Fruit fly (Drosophila melanogaster) whole organism, wandering third instar larva: ENCODE results near the gene Cpr62Bb.

ENCODE experiments used
- Abd-B ChIP-seq: fragments of >200 bp; optimal IDR thresholded peaks from 2 replicates; lab custom pipeline; 2017; ENCODE audit warnings: missing biosample characterization, missing genetic modification characterization
- Dif ChIP-seq: fragments of 200-275, 200-300 bp; sonication (Bioruptor generic); optimal IDR thresholded peaks from 2 replicates; lab custom pipeline; 2018; ENCODE audit warnings: missing biosample characterization, missing genetic modification characterization; ENCODE audit not compliant: partially characterized antibody
- GATAd ChIP-seq: sonication (Bioruptor generic); optimal IDR thresholded peaks from 2 replicates; lab custom pipeline; 2016; ENCODE audit warnings: missing biosample characterization, missing genetic modification characterization
- HLH106 ChIP-seq: fragments of 200-800 bp; optimal IDR thresholded peaks from 3 replicates; lab custom pipeline; 2019; ENCODE audit warnings: missing biosample characterization, mild to moderate bottlenecking, missing genetic modification characterization, moderate library complexity
- Hr78 ChIP-seq: fragments of >200 bp; optimal IDR thresholded peaks from 2 replicates; lab custom pipeline; 2017; ENCODE audit warnings: missing biosample characterization, missing genetic modification characterization
- Hr83 ChIP-seq: fragments of 200-300 bp; sonication (Bioruptor generic); optimal IDR thresholded peaks from 2 replicates; lab custom pipeline; 2016; ENCODE audit warnings: missing biosample characterization, mild to moderate bottlenecking, missing genetic modification characterization, moderate library complexity; ENCODE audit not compliant: poor library complexity, severe bottlenecking
- Jra ChIP-seq: sonication (Bioruptor generic); optimal IDR thresholded peaks from 2 replicates; lab custom pipeline; 2016; ENCODE audit warnings: missing biosample characterization, missing genetic modification characterization
- Mio ChIP-seq: sonication (Bioruptor generic); optimal IDR thresholded peaks from 2 replicates; lab custom pipeline; 2016; ENCODE audit warnings: missing biosample characterization, missing genetic modification characterization
- Myc ChIP-seq: fragments of >200 bp; optimal IDR thresholded peaks from 2 replicates; lab custom pipeline; 2017
- N ChIP-seq: fragments of >200 bp; optimal IDR thresholded peaks from 2 replicates; lab custom pipeline; 2018; ENCODE audit warnings: missing biosample characterization, missing external identifiers, missing genetic modification characterization
- OdsH ChIP-seq: fragments of 200-800 bp; sonication (Bioruptor generic); optimal IDR thresholded peaks from 2 replicates; lab custom pipeline; 2016; ENCODE audit warnings: missing biosample characterization, mild to moderate bottlenecking, missing genetic modification characterization
- Rel ChIP-seq, 2 experiments: fragments of 200-800 bp; sonication (Bioruptor generic) in 1 of 2; optimal IDR thresholded peaks; 2 replicates in 1 of 2; 3 replicates in 1 of 2; lab custom pipeline; 2016 to 2019; ENCODE audit warnings: mild to moderate bottlenecking in 2 of 2, missing biosample characterization in 2 of 2, missing genetic modification characterization in 2 of 2, moderate library complexity in 1 of 2
- Vsx2 ChIP-seq: fragments of 200-300, 225-300 bp; sonication (Bioruptor generic); optimal IDR thresholded peaks from 2 replicates; lab custom pipeline; 2018; ENCODE audit warnings: missing biosample characterization, missing genetic modification characterization; ENCODE audit not compliant: partially characterized antibody
- br ChIP-seq: fragments of 200-800 bp; sonication (Bioruptor generic); optimal IDR thresholded peaks from 2 replicates; lab custom pipeline; 2016; ENCODE audit warnings: missing biosample characterization, missing genetic modification characterization
- dl ChIP-seq, 2 experiments: fragments of 175-275, 200-275 bp in 1 of 2; fragments of 200-275 bp in 1 of 2; sonication (Bioruptor generic); optimal IDR thresholded peaks; lab custom pipeline; 2018; ENCODE audit warnings: mild to moderate bottlenecking in 2 of 2, missing biosample characterization in 2 of 2, missing genetic modification characterization in 2 of 2, moderate library complexity in 2 of 2; ENCODE audit not compliant: partially characterized antibody in 2 of 2, insufficient read depth in 1 of 2
- dmrt93B ChIP-seq: fragments of 200-800 bp; sonication (Bioruptor generic); optimal IDR thresholded peaks from 2 replicates; lab custom pipeline; 2018; ENCODE audit warnings: missing biosample characterization, mild to moderate bottlenecking, missing genetic modification characterization
- foxo ChIP-seq, 2 experiments: fragments of 200-800 bp; sonication (Bioruptor generic); optimal IDR thresholded peaks; 2 replicates in 1 of 2; 3 replicates in 1 of 2; lab custom pipeline; 2016 to 2017; ENCODE audit warnings: missing biosample characterization in 2 of 2, missing genetic modification characterization in 2 of 2
- fru ChIP-seq: fragments of 200-800 bp; sonication (Bioruptor generic); optimal IDR thresholded peaks from 3 replicates; lab custom pipeline; 2016; ENCODE audit warnings: missing biosample characterization, mild to moderate bottlenecking, missing genetic modification characterization
- jim ChIP-seq: fragments of 175-275, 200-325 bp; sonication (Bioruptor generic); optimal IDR thresholded peaks from 2 replicates; lab custom pipeline; 2016; ENCODE audit warnings: missing biosample characterization, mild to moderate bottlenecking, missing genetic modification characterization
- lola ChIP-seq: fragments of >200 bp; optimal IDR thresholded peaks from 2 replicates; lab custom pipeline; 2017; ENCODE audit warnings: missing biosample characterization, missing genetic modification characterization
- psq ChIP-seq: fragments of 200-800 bp; sonication (Bioruptor generic); optimal IDR thresholded peaks from 3 replicates; lab custom pipeline; 2017; ENCODE audit warnings: missing biosample characterization, mild to moderate bottlenecking, missing genetic modification characterization, moderate library complexity
- rgr ChIP-seq: fragments of 200-800 bp; sonication (Bioruptor generic); optimal IDR thresholded peaks from 3 replicates; lab custom pipeline; 2016; ENCODE audit warnings: missing biosample characterization, mild to moderate bottlenecking, missing genetic modification characterization
- sage ChIP-seq: fragments of 200-800 bp; sonication (Bioruptor generic); optimal IDR thresholded peaks from 2 replicates; lab custom pipeline; 2016; ENCODE audit warnings: missing biosample characterization, mild to moderate bottlenecking, missing genetic modification characterization
- sv ChIP-seq: fragments of 200-800 bp; sonication (Bioruptor generic); optimal IDR thresholded peaks from 3 replicates; lab custom pipeline; 2016; ENCODE audit warnings: missing biosample characterization, missing genetic modification characterization
- tai ChIP-seq: sonication (Bioruptor generic); optimal IDR thresholded peaks from 2 replicates; lab custom pipeline; 2016; ENCODE audit warnings: missing biosample characterization, missing genetic modification characterization
- usp ChIP-seq: fragments of >200 bp; optimal IDR thresholded peaks from 2 replicates; lab custom pipeline; 2017; ENCODE audit warnings: missing biosample characterization, missing genetic modification characterization
- woc ChIP-seq: sonication (Bioruptor generic); optimal IDR thresholded peaks from 2 replicates; lab custom pipeline; 2016; ENCODE audit warnings: missing biosample characterization, mild to moderate bottlenecking, missing genetic modification characterization

Cpr62Bb gene

dm6 chr3L:1856467-1857350 is 21.7 kb upstream of the Cpr62Bb start, which contains the start of gene CG12024 (continued):
- TF ChIP-seq Rel (GFP tag; optimal IDR thresholded peaks at IDR 0.05; lab: Kevin White, UChicago) (no peak), Rel (tag; optimal IDR thresholded peaks at IDR 0.05; lab: Kevin White, UChicago) (peak; percentile 98), Vsx2 (no peak)

dm6 chr3L:1855491-1855890 is 20.5 kb upstream of the Cpr62Bb start, which contains the start of gene CNMa:
CNMa (minus strand) TSS chr3L:1855591.
- TF ChIP-seq sage (GFP tag; lab: Kevin White, UChicago) (no peak), woc (GFP tag; lab: Kevin White, UChicago) (no peak)
- TF ChIP-seq, all 38 proteins: peak for 0

dm6 chr3L:1853277-1853676 is 18.3 kb upstream of the Cpr62Bb start:
- TF ChIP-seq jim (GFP tag; lab: Kevin White, UChicago) (no peak), Abd-B (GFP tag; lab: Kevin White, UChicago) (no peak), fru (GFP tag; lab: Kevin White, UChicago) (no peak)

dm6 chr3L:1850498-1850897 is 15.5 kb upstream of the Cpr62Bb start:
- peak; percentile 14 for TF ChIP-seq N
- peak; percentile 52 for TF ChIP-seq Vsx2
- peak; percentile 67 for TF ChIP-seq Myc (lab: Kevin White, UChicago)
- TF ChIP-seq dl (GFP tag; optimal IDR thresholded peaks at IDR 0.05; lab: Kevin White, UChicago; ENCODE audit: insufficient read depth in 1 of 2, partially characterized antibody in 2 of 2): no peak

dm6 chr3L:1844600-1844999 is 9.6 kb upstream of the Cpr62Bb start:
- no peak for TF ChIP-seq Hr78 (GFP tag; lab: Kevin White, UChicago)
- TF ChIP-seq sage (GFP tag; lab: Kevin White, UChicago): no peak
- TF ChIP-seq lola (GFP tag; lab: Kevin White, UChicago): no peak
- TF ChIP-seq usp (GFP tag; lab: Kevin White, UChicago): no peak
- no peak for TF ChIP-seq rgr (GFP tag; lab: Kevin White, UChicago)
- TF ChIP-seq psq: no peak
- TF ChIP-seq GATAd (GFP tag; lab: Kevin White, UChicago): no peak
- TF ChIP-seq sv (GFP tag; lab: Kevin White, UChicago): no peak
- no peak for TF ChIP-seq Jra (GFP tag; lab: Kevin White, UChicago)
- TF ChIP-seq foxo (GFP tag; optimal IDR thresholded peaks at IDR 0.05; lab: Kevin White, UChicago): no peak
- no peak for TF ChIP-seq Dif (GFP tag; lab: Kevin White, UChicago)
- TF ChIP-seq OdsH (GFP tag; lab: Kevin White, UChicago): no peak
- no peak for TF ChIP-seq dmrt93B (GFP tag; lab: Kevin White, UChicago)
- no peak for TF ChIP-seq tai (GFP tag; lab: Kevin White, UChicago)
- no peak for TF ChIP-seq N

dm6 chr3L:1841984-1842383 is 7.0 kb upstream of the Cpr62Bb start, which contains the start of gene Cpr62Bc:
Cpr62Bc (minus strand) TSS chr3L:1842084.
- TF ChIP-seq GATAd (GFP tag; lab: Kevin White, UChicago): no peak
- TF ChIP-seq Hr78 (GFP tag; lab: Kevin White, UChicago): no peak
- no peak for TF ChIP-seq br
- no peak for TF ChIP-seq Mio (GFP tag; lab: Kevin White, UChicago)
- no peak for TF ChIP-seq Vsx2
- TF ChIP-seq Hr83 (GFP tag; lab: Kevin White, UChicago): no peak
- no peak for TF ChIP-seq Abd-B (GFP tag; lab: Kevin White, UChicago)
- no peak for TF ChIP-seq jim (GFP tag; lab: Kevin White, UChicago)
- TF ChIP-seq psq: no peak
- no peak for TF ChIP-seq HLH106 (tag; lab: Kevin White, UChicago)
- no peak for TF ChIP-seq dl (GFP tag; optimal IDR thresholded peaks at IDR 0.05; lab: Kevin White, UChicago; ENCODE audit: insufficient read depth in 1 of 2, partially characterized antibody in 2 of 2)
- no peak for TF ChIP-seq OdsH (GFP tag; lab: Kevin White, UChicago)
